Fruit fly (Drosophila melanogaster): ENCODE data around the gene Smg5.

The Smg5 gene

DNA sequence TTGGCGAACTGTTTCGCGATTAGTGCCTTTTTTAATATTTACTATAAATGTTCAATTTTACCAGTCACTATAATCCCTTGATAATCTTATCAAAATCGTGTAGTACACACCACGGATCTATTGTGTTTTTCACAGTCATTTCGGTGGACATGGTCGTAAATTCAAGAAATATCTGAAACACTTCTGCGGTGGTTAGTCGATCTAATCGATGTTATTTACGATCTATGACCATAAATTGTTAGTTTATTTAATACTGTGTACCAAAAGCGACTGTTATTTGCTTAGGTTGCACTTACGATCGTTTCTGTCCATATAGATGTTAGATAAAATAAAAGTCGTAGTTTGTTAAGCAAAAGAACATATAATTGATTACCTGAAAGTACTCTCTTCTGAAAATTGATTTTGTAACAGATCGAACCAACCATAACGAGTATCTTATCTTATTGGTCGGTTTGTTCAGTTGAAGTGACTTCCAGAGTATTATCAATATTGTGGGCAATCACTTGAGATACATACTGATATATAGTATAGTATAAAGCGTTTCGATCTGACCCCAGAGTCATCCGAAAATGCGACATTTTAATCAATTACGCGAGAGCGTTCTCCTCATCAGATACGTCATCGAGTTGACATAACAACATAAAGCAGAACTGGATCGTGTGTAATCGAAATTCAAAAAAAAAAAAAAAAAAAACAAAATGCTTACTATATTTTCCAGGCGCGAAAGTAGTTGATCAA is 1.6 kb upstream of the Smg5 start:
- TF ChIP-seq CG12768 (GFP tag; optimal IDR thresholded peaks at IDR 0.05) (peak; percentile 4), bab1 (GFP tag; optimal IDR thresholded peaks at IDR 0.05) (no peak), cic (GFP tag; optimal IDR thresholded peaks at IDR 0.05) (peak; percentile 65), CG5204 (GFP tag; optimal IDR thresholded peaks at IDR 0.05) (no peak)

DNA sequence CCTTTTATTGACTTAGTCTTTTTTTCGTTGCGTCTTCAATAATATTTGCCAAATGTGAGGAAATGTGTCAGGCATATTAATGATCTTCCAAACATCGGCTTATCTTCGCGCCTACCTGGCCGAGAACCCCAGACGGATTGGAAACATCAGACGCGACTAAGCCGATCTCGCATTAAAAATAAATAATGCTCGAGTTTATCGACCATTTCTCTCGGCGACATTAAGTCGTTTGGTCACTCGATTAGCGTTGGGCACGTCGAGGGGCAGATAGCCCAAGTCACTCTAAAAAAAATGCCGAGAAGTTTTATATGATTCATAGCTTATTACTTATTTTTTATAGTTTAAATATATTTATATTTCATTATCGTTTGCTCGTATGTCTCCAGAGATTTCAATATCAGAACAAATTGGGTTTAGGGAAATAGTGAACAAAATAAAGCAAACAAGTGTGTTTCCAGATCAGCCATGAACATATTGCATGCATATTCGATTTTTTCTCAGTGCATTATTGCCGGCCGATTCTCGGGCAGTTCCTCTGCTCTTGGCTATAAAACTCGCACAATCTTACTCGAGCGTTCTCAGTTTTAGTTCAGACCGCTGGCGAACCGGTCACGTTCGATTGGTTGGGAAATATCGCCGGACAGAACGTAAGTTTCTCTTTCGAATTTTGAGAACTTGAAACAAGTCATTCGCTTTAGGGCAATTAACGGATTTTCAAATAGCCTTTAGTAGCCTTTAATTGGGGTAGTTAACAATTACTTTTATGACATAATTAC is 799 bp upstream of the Smg5 start, which contains the start of gene Ance:
Gene Ance (plus strand): TSS at position 574 of the 776 bp plus-strand sequence.
- TF ChIP-seq CG5204 (GFP tag; optimal IDR thresholded peaks at IDR 0.05): no peak
- TF ChIP-seq CG33017 (tag; optimal IDR thresholded peaks at IDR 0.05): peak; percentile 15
- no peak for TF ChIP-seq Clk (GFP tag; optimal IDR thresholded peaks at IDR 0.05)
- TF ChIP-seq bab1 (GFP tag; optimal IDR thresholded peaks at IDR 0.05): peak; percentile 18
- TF ChIP-seq Mnt (GFP tag; optimal IDR thresholded peaks at IDR 0.05): no peak
- peak; percentile 9 for TF ChIP-seq CG12768 (GFP tag; optimal IDR thresholded peaks at IDR 0.05)
- TF ChIP-seq kay (GFP tag; ENCODE audit: borderline replicate concordance): peak; percentile 90
- peak; percentile 36 for TF ChIP-seq Hr96 (GFP tag; optimal IDR thresholded peaks at IDR 0.05)
- TF ChIP-seq cic (GFP tag; optimal IDR thresholded peaks at IDR 0.05): peak; percentile 74
- peak; percentile 52 for TF ChIP-seq CG11617 (GFP tag; optimal IDR thresholded peaks at IDR 0.05)
- no peak for TF ChIP-seq CG14711 (tag; optimal IDR thresholded peaks at IDR 0.05)
- no peak for TF ChIP-seq cnc (optimal IDR thresholded peaks at IDR 0.05)
- TF ChIP-seq CG7045 (GFP tag; optimal IDR thresholded peaks at IDR 0.05): peak; percentile 48

DNA sequence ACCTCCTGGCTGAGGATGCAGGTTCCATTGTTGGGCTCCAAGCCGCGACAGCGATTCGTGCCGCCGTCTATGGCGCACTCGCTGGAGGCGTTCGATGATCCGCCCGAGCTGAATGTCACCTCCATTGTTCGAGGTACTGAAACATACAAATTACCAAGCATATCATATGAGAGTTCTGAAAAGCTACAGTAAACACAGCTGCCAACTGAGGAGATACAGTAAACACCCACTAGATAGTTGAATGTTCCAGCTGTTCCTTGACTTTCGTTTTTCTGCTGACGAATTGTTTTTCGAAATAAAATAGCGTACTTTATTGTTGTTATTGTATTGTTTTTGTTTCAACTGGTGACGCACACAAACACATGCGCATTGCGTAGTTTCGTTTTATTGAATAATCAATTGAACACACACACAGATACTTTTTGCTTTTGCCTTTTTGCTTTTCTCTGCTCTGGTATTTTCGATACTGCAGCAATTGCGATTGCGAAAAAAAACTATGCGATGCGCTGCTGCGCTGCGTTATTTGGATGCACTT is 598 bp downstream of the Smg5 start:
- TF ChIP-seq CG5204 (GFP tag; optimal IDR thresholded peaks at IDR 0.05): no peak
- no peak for TF ChIP-seq Mnt (GFP tag; optimal IDR thresholded peaks at IDR 0.05)
- TF ChIP-seq Hr96 (GFP tag; optimal IDR thresholded peaks at IDR 0.05): no peak
- TF ChIP-seq bab1 (GFP tag; optimal IDR thresholded peaks at IDR 0.05): no peak
- no peak for TF ChIP-seq CG7045 (GFP tag; optimal IDR thresholded peaks at IDR 0.05)
- TF ChIP-seq CG12768 (GFP tag; optimal IDR thresholded peaks at IDR 0.05): no peak
- no peak for TF ChIP-seq CG33017 (tag; optimal IDR thresholded peaks at IDR 0.05)
- no peak for TF ChIP-seq ovo (GFP tag; optimal IDR thresholded peaks at IDR 0.05)
- no peak for TF ChIP-seq CG11617 (GFP tag; optimal IDR thresholded peaks at IDR 0.05)
- TF ChIP-seq CG1620 (GFP tag; optimal IDR thresholded peaks at IDR 0.05): no peak
- TF ChIP-seq Crg-1 (GFP tag; optimal IDR thresholded peaks at IDR 0.05): no peak
- no peak for TF ChIP-seq Clk (GFP tag; optimal IDR thresholded peaks at IDR 0.05)
- TF ChIP-seq pad (GFP tag; optimal IDR thresholded peaks at IDR 0.05): no peak
- TF ChIP-seq cic (GFP tag; optimal IDR thresholded peaks at IDR 0.05): peak; percentile 75
- TF ChIP-seq CG14711 (tag; optimal IDR thresholded peaks at IDR 0.05): no peak
- TF ChIP-seq tj (GFP tag; optimal IDR thresholded peaks at IDR 0.05): peak; percentile 85
- peak; percentile 97 for TF ChIP-seq kay (GFP tag; ENCODE audit: borderline replicate concordance)
- TF ChIP-seq toe (GFP tag; optimal IDR thresholded peaks at IDR 0.05): no peak
- TF ChIP-seq cnc (optimal IDR thresholded peaks at IDR 0.05): peak in 1 of 2 experiments; percentile 41
- TF ChIP-seq CG7101 (tag; optimal IDR thresholded peaks at IDR 0.05): no peak

DNA sequence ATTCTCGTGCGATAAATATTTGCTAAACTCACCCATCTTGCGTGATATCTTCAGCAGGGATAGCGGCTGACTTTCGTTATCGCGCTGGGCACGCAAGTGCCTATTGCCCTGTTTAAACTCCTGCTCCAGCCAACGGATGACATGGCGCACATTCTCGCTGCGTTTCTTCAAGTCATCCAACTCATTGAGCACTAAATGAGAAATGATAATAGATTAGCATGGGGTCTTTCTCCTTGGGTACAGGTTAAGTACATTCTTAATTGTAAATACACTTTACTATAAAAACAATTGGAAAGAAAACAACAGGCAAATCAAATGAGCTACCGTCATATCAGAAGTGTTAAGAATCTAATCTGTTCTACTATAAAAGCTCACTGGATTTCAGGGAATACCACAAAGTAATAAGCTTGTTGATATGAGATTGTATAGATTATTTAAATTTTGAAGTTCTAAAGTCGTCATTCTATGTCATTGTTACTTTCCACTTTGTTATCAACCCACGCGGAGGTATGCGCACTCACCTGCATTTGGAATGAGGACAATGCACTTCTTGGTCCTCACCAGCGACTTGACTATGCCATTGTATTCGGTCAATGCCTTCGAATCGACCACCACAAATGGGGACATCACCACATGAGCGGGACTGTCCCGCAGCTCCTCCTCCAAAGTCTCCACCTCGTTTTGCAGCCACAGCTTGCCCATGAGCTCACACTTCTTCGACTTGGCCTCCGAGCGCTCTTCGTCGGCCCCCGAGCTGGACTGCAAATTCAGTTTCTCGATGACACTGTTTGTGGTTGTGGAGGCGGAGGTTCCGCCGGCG is 4.1 kb downstream of the Smg5 start:
- peak; percentile 92 for TF ChIP-seq cic (GFP tag; optimal IDR thresholded peaks at IDR 0.05)
- TF ChIP-seq CG33017 (tag; optimal IDR thresholded peaks at IDR 0.05): no peak
- TF ChIP-seq Clk (GFP tag; optimal IDR thresholded peaks at IDR 0.05): no peak
- TF ChIP-seq pad (GFP tag; optimal IDR thresholded peaks at IDR 0.05): no peak

DNA sequence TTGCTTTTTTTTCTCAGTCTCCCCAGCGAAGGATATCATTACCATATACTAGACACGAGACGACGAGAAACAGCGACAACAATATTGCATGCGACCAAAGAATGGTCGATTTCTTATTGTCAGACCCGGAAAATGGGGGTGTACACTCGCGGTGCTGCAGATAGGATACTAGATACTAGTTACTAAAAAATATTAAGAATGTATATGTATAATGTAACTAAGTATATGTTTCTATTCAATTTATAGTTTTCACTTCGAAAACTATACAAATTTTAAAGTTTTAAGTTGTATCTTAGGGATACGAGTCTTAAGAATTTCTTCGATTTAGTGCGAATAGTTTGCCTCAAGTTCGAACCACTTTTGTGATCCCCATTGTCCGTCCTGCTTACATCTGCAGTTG is 11.0 kb downstream of the Smg5 start:
- peak; percentile 10 for TF ChIP-seq CG7045 (GFP tag; optimal IDR thresholded peaks at IDR 0.05)
- TF ChIP-seq Clk (GFP tag; optimal IDR thresholded peaks at IDR 0.05): no peak
- no peak for TF ChIP-seq tj (GFP tag; optimal IDR thresholded peaks at IDR 0.05)

DNA sequence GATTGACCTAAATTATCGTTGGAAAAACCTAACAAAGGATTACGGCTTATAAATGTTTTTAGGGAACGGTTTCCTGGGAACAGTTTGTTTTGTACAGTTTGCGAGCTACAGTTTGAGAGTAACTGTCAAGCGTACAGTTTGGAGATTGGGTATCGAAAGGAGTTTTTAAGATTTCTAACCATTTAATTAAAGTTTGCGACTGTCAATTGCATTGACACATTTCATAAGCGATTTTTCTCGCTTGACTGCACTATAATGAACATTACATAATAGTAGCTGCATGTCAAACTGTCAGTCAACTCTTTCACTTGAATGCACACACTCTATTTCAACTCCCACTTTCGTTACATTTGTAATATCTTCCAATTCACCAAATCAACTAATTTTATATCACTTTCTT is 11.6 kb downstream of the Smg5 start:
- TF ChIP-seq CG7045 (GFP tag; optimal IDR thresholded peaks at IDR 0.05): no peak
- no peak for TF ChIP-seq ovo (GFP tag; optimal IDR thresholded peaks at IDR 0.05)
